Worm (Caenorhabditis elegans): ENCODE results near the gene ebp-2.

ce11 chrII:11424032-11424431, 18.5 kb upstream of the ebp-2 start:
- TF ChIP-seq nhr-76 (tag; optimal IDR thresholded peaks at IDR 0.05) (no peak), lsy-2 (tag; optimal IDR thresholded peaks at IDR 0.05) (no peak), unc-39 (tag; optimal IDR thresholded peaks at IDR 0.05) (no peak), elt-3 (tag; optimal IDR thresholded peaks at IDR 0.05) (no peak), unc-62 (GFP tag; optimal IDR thresholded peaks at IDR 0.05) (no peak)
